Fruit fly (Drosophila melanogaster) whole organism, embryonic: ENCODE results near the gene CG1738.
A peak's percentile ranks its signal among the peaks of the same experiment; 100 is the strongest.

Experiments
- Atf3 ChIP-seq: fragments of 200-800 bp; sonication (Bioruptor generic); optimal IDR thresholded peaks from 3 replicates; lab custom pipeline; 2016; ENCODE audit warnings: missing biosample characterization, missing genetic modification characterization
- CG10565 ChIP-seq: fragments of 200-800 bp; sonication (Bioruptor generic); optimal IDR thresholded peaks from 3 replicates; lab custom pipeline; 2016; ENCODE audit warnings: missing biosample characterization, mild to moderate bottlenecking, missing genetic modification characterization
- CG10654 ChIP-seq: fragments of 200-800 bp; sonication (Bioruptor generic); optimal IDR thresholded peaks from 2 replicates; lab custom pipeline; 2016; ENCODE audit warnings: missing biosample characterization, missing genetic modification characterization
- CG11695 ChIP-seq: fragments of 200-800 bp; sonication (Bioruptor generic); IDR thresholded peaks from 3 replicates; pipeline ENCODE4 v1.3.6; 2022; ENCODE audit warnings: missing biosample characterization, missing genetic modification characterization
- CG14050 ChIP-seq: fragments of 200-800 bp; sonication (Bioruptor generic); IDR thresholded peaks from 3 replicates; pipeline ENCODE4 v1.3.6; 2022; ENCODE audit warnings: missing biosample characterization, missing genetic modification characterization
- CG15269 ChIP-seq: fragments of 200-800 bp; sonication (Bioruptor generic); optimal IDR thresholded peaks from 2 replicates; lab custom pipeline; 2018; ENCODE audit warnings: missing biosample characterization, mild to moderate bottlenecking, missing genetic modification characterization, moderate library complexity
- CG16815 ChIP-seq: fragments of 200-800 bp; sonication (Bioruptor generic); optimal IDR thresholded peaks from 3 replicates; lab custom pipeline; 2017; ENCODE audit warnings: missing biosample characterization, mild to moderate bottlenecking, missing genetic modification characterization
- CG17186 ChIP-seq: fragments of 200-800 bp; sonication (Bioruptor generic); optimal IDR thresholded peaks from 3 replicates; lab custom pipeline; 2017; ENCODE audit warnings: missing biosample characterization, missing genetic modification reagents, missing genetic modification characterization
- CG17912 ChIP-seq: fragments of 200-800 bp; sonication (Bioruptor generic); optimal IDR thresholded peaks from 2 replicates; lab custom pipeline; 2018; ENCODE audit warnings: missing biosample characterization, mild to moderate bottlenecking, missing genetic modification characterization
- CG1792 ChIP-seq: fragments of 200-800 bp; sonication (Bioruptor generic); optimal IDR thresholded peaks from 2 replicates; lab custom pipeline; 2016; ENCODE audit warnings: missing biosample characterization, missing genetic modification characterization
- CG18599 ChIP-seq: fragments of 200-800 bp; sonication (Bioruptor generic); optimal IDR thresholded peaks from 3 replicates; lab custom pipeline; 2017; ENCODE audit warnings: missing biosample characterization, missing genetic modification characterization, mild to moderate bottlenecking, moderate library complexity, missing genetic modification reagents
- CG2120 ChIP-seq: fragments of 200-800 bp; sonication (Bioruptor generic); optimal IDR thresholded peaks from 3 replicates; lab custom pipeline; 2016; ENCODE audit warnings: missing biosample characterization, missing genetic modification characterization
- CG3726 ChIP-seq: fragments of 200-800 bp; sonication (Bioruptor generic); IDR thresholded peaks from 3 replicates; pipeline ENCODE4, ENCODE4 v1.3.6; 2022; ENCODE audit warnings: missing biosample characterization, missing genetic modification characterization
- CG42726 ChIP-seq: fragments of 200-800 bp; sonication (Bioruptor generic); IDR thresholded peaks from 2 replicates; pipeline ENCODE4 v1.3.6; 2022; ENCODE audit warnings: missing biosample characterization, missing genetic modification characterization; ENCODE audit not compliant: partially characterized antibody
- CG4282 ChIP-seq: fragments of 200-800 bp; sonication (Bioruptor generic); optimal IDR thresholded peaks from 2 replicates; lab custom pipeline; 2016; ENCODE audit warnings: missing biosample characterization, missing genetic modification characterization
- CG4617 ChIP-seq: fragments of 200-800 bp; sonication (Bioruptor generic); optimal IDR thresholded peaks from 3 replicates; lab custom pipeline; 2016; ENCODE audit warnings: missing biosample characterization, missing genetic modification characterization, borderline replicate concordance
- CG8089 ChIP-seq: fragments of 200-800 bp; sonication (Bioruptor generic); optimal IDR thresholded peaks from 3 replicates; lab custom pipeline; 2016; ENCODE audit warnings: missing biosample characterization, missing genetic modification characterization
- CG8478 ChIP-seq: fragments of >200 bp; optimal IDR thresholded peaks from 2 replicates; lab custom pipeline; 2018
- CG8924 ChIP-seq: fragments of 200-800 bp; optimal IDR thresholded peaks from 3 replicates; lab custom pipeline; 2019; ENCODE audit warnings: missing biosample characterization, mild to moderate bottlenecking, missing genetic modification characterization, moderate library complexity
- CG9215 ChIP-seq: fragments of 200-800 bp; sonication (Bioruptor generic); IDR thresholded peaks from 2 replicates; pipeline ENCODE4 v1.3.6; 2022; ENCODE audit warnings: missing biosample characterization, missing genetic modification characterization
- CG9876 ChIP-seq: fragments of 200-800 bp; sonication (Bioruptor generic); optimal IDR thresholded peaks from 2 replicates; lab custom pipeline; 2016; ENCODE audit warnings: missing biosample characterization, missing genetic modification characterization
- Dbx ChIP-seq: fragments of 200-800 bp; sonication (Bioruptor generic); IDR thresholded peaks from 3 replicates; pipeline ENCODE4 v1.3.6; 2022; ENCODE audit warnings: missing biosample characterization, missing genetic modification characterization
- Dll ChIP-seq: fragments of 200-800 bp; sonication (Bioruptor generic); IDR thresholded peaks from 4 replicates; pipeline ENCODE4 v1.3.6; 2022; ENCODE audit warnings: missing biosample characterization, missing genetic modification characterization; ENCODE audit not compliant: partially characterized antibody
- Doc2 ChIP-seq: fragments of 200-800 bp; sonication (Bioruptor generic); IDR thresholded peaks from 2 replicates; pipeline ENCODE4 v1.3.6; 2022; ENCODE audit warnings: missing biosample characterization, missing genetic modification characterization
- Drgx ChIP-seq: fragments of 200-800 bp; sonication (Bioruptor generic); IDR thresholded peaks from 2 replicates; pipeline ENCODE4 v1.3.6; 2022; ENCODE audit warnings: missing biosample characterization, missing genetic modification characterization
- E2f1 ChIP-seq: fragments of 200-800 bp; sonication (Bioruptor generic); IDR thresholded peaks from 2 replicates; pipeline ENCODE4 v1.3.6; 2022; ENCODE audit warnings: missing biosample characterization, missing genetic modification characterization
- E2f2 ChIP-seq: fragments of 200-800 bp; sonication (Bioruptor generic); IDR thresholded peaks from 2 replicates; pipeline ENCODE4 v1.3.6; 2022; ENCODE audit warnings: missing biosample characterization, missing genetic modification characterization
- Jarid2 ChIP-seq: fragments of 200-800 bp; sonication (Bioruptor generic); optimal IDR thresholded peaks from 3 replicates; lab custom pipeline; 2017; ENCODE audit warnings: mild to moderate bottlenecking, missing biosample characterization, missing genetic modification reagents, missing genetic modification characterization
- Max ChIP-seq: fragments of 200-800 bp; sonication (Bioruptor generic); optimal IDR thresholded peaks from 2 replicates; lab custom pipeline; 2016; ENCODE audit warnings: missing biosample characterization, mild to moderate bottlenecking, missing genetic modification characterization
- NC2β ChIP-seq: fragments of 200-800 bp; sonication (Bioruptor generic); optimal IDR thresholded peaks from 2 replicates; lab custom pipeline; 2016; ENCODE audit warnings: missing biosample characterization, missing genetic modification characterization
- Oaz ChIP-seq: fragments of 200-800 bp; sonication (Bioruptor generic); IDR thresholded peaks from 2 replicates; pipeline ENCODE4 v1.3.6; 2022; ENCODE audit warnings: missing biosample characterization, missing genetic modification characterization
- Oli ChIP-seq: fragments of 200-800 bp; sonication (Bioruptor generic); optimal IDR thresholded peaks from 2 replicates; lab custom pipeline; 2018; ENCODE audit warnings: missing biosample characterization, mild to moderate bottlenecking, missing genetic modification characterization, moderate library complexity
- Optix ChIP-seq: fragments of 200-800 bp; sonication (Bioruptor generic); IDR thresholded peaks from 3 replicates; pipeline ENCODE4 v1.3.6; 2022; ENCODE audit warnings: missing biosample characterization, missing genetic modification characterization
- Ravus ChIP-seq: fragments of 200-800 bp; sonication (Bioruptor generic); IDR thresholded peaks from 2 replicates; pipeline ENCODE4 v1.3.6; 2022; ENCODE audit warnings: missing biosample characterization, missing genetic modification characterization
- Scr ChIP-seq: fragments of 200-800 bp; sonication (Bioruptor generic); IDR thresholded peaks from 2 replicates; pipeline ENCODE4 v1.3.6; 2022; ENCODE audit warnings: missing biosample characterization, missing genetic modification characterization; ENCODE audit not compliant: partially characterized antibody
- Ssrp ChIP-seq: fragments of 200-800 bp; sonication (Bioruptor generic); optimal IDR thresholded peaks from 2 replicates; lab custom pipeline; 2018; ENCODE audit warnings: missing biosample characterization, mild to moderate bottlenecking, missing genetic modification characterization, moderate library complexity
- al ChIP-seq: fragments of 200-800 bp; sonication (Bioruptor generic); IDR thresholded peaks from 2 replicates; pipeline ENCODE4 v1.3.6; 2022; ENCODE audit warnings: missing biosample characterization, missing genetic modification characterization
- ash1 ChIP-seq: fragments of 200-800 bp; sonication (Bioruptor generic); optimal IDR thresholded peaks from 2 replicates; lab custom pipeline; 2018; ENCODE audit warnings: missing biosample characterization, mild to moderate bottlenecking, missing genetic modification characterization
- corto ChIP-seq: fragments of 200-800 bp; sonication (Bioruptor generic); optimal IDR thresholded peaks from 2 replicates; lab custom pipeline; 2016; ENCODE audit warnings: missing biosample characterization, mild to moderate bottlenecking, missing genetic modification characterization, moderate library complexity
- da ChIP-seq: fragments of 200-800 bp; sonication (Bioruptor generic); optimal IDR thresholded peaks from 2 replicates; lab custom pipeline; 2016; ENCODE audit warnings: missing biosample characterization, missing genetic modification characterization
- dan ChIP-seq: fragments of 200-800 bp; sonication (Bioruptor generic); IDR thresholded peaks from 2 replicates; pipeline ENCODE4 v1.3.6; 2022; ENCODE audit warnings: missing biosample characterization, missing genetic modification characterization
- dati ChIP-seq: fragments of 200-800 bp; sonication (Bioruptor generic); IDR thresholded peaks from 2 replicates; pipeline ENCODE4 v1.3.6; 2022; ENCODE audit warnings: missing biosample characterization, missing genetic modification characterization
- dysf ChIP-seq: fragments of 200-800 bp; sonication (Bioruptor generic); IDR thresholded peaks from 3 replicates; pipeline ENCODE4 v1.3.6; 2022; ENCODE audit warnings: missing biosample characterization, missing genetic modification characterization
- exex ChIP-seq: fragments of 200-800 bp; sonication (Bioruptor generic); optimal IDR thresholded peaks from 4 replicates; lab custom pipeline; 2018; ENCODE audit warnings: missing biosample characterization, mild to moderate bottlenecking, missing genetic modification characterization, moderate library complexity
- fd102C ChIP-seq: fragments of 200-800 bp; sonication (Bioruptor generic); optimal IDR thresholded peaks from 2 replicates; lab custom pipeline; 2018; ENCODE audit warnings: missing biosample characterization, mild to moderate bottlenecking, missing genetic modification characterization, moderate library complexity
- inv ChIP-seq: fragments of 200-800 bp; sonication (Bioruptor generic); IDR thresholded peaks from 2 replicates; pipeline ENCODE4 v1.3.6; 2022; ENCODE audit warnings: missing biosample characterization, missing genetic modification characterization; ENCODE audit not compliant: partially characterized antibody
- knrl ChIP-seq: fragments of 200-800 bp; sonication (Bioruptor generic); IDR thresholded peaks from 3 replicates; pipeline ENCODE4 v1.3.6; 2022; ENCODE audit warnings: missing biosample characterization, missing genetic modification characterization; ENCODE audit not compliant: partially characterized antibody
- scrt ChIP-seq: fragments of 200-800 bp; sonication (Bioruptor generic); optimal IDR thresholded peaks from 2 replicates; lab custom pipeline; 2018; ENCODE audit warnings: missing biosample characterization, mild to moderate bottlenecking, missing genetic modification characterization, moderate library complexity
- usp ChIP-seq: fragments of >200 bp; optimal IDR thresholded peaks from 2 replicates; lab custom pipeline; 2017; ENCODE audit warnings: missing biosample characterization, missing genetic modification characterization
- vnd ChIP-seq: fragments of 200-800 bp; sonication (Bioruptor generic); IDR thresholded peaks from 3 replicates; pipeline ENCODE4 v1.3.6; 2022; ENCODE audit warnings: missing biosample characterization, missing genetic modification characterization; ENCODE audit not compliant: partially characterized antibody

Gene CG1738

dm6 chrX:11390625-11391363 lies 41.9 kb downstream of the CG1738 start (continued):
- TF ChIP-seq Scr (GFP tag; lab: Robert Waterston, UW) (no peak), CG16815 (GFP tag; lab: Kevin White, UChicago) (peak; percentile 66), al (GFP tag; lab: Robert Waterston, UW) (peak; percentile 85), dati (GFP tag; lab: Robert Waterston, UW) (peak; percentile 65; the same call in 1 of the 2 replicates), CG15269 (tag; lab: Kevin White, UChicago) (peak; percentile 81), NC2β (GFP tag; lab: Kevin White, UChicago) (peak; percentile 72), CG2120 (GFP tag; lab: Kevin White, UChicago) (peak; percentile 92), scrt (GFP tag; lab: Kevin White, UChicago) (peak; percentile 39), knrl (GFP tag; lab: Robert Waterston, UW) (no peak), CG18599 (peak; percentile 84), CG11695 (GFP tag; lab: Robert Waterston, UW) (peak; percentile 72), inv (GFP tag; lab: Robert Waterston, UW) (no peak), CG14050 (GFP tag; lab: Robert Waterston, UW) (peak; percentile 75), CG9215 (peak; percentile 68), ash1 (peak; percentile 39), Doc2 (GFP tag; lab: Robert Waterston, UW) (peak; percentile 66), Optix (GFP tag; lab: Robert Waterston, UW) (peak; percentile 81), CG17186 (GFP tag; lab: Kevin White, UChicago) (no peak), fd102C (GFP tag; lab: Kevin White, UChicago) (no peak), Jarid2 (GFP tag; lab: Kevin White, UChicago) (peak; percentile 24), E2f2 (GFP tag; lab: Robert Waterston, UW) (peak; percentile 59), Drgx (GFP tag; lab: Robert Waterston, UW) (peak; percentile 91), E2f1 (peak; percentile 81), usp (GFP tag; lab: Kevin White, UChicago) (no peak), Max (peak; percentile 66), vnd (no peak), Oli (tag; lab: Kevin White, UChicago) (peak; percentile 81), CG10565 (no peak), da (GFP tag; lab: Kevin White, UChicago) (peak; percentile 50), CG4617 (GFP tag; lab: Kevin White, UChicago) (peak; percentile 55), CG42726 (GFP tag; lab: Robert Waterston, UW) (no peak), dan (GFP tag; lab: Robert Waterston, UW) (peak; percentile 60; the same call in 1 of the 2 replicates), Ssrp (tag; lab: Kevin White, UChicago) (peak; percentile 62), Ravus (GFP tag; lab: Robert Waterston, UW) (peak; percentile 46), CG1792 (GFP tag; lab: Kevin White, UChicago) (peak; percentile 70), Atf3 (peak; percentile 57), CG3726 (GFP tag; lab: Robert Waterston, UW) (peak; percentile 79; the same call in 2 of the 3 replicates), CG8089 (peak; percentile 58), CG4282 (GFP tag; lab: Kevin White, UChicago) (peak; percentile 25), exex (tag; lab: Kevin White, UChicago) (peak; percentile 19), CG8924 (tag; lab: Kevin White, UChicago) (peak; percentile 70), dysf (GFP tag; lab: Robert Waterston, UW) (peak; percentile 90), Oaz (peak; percentile 63), CG8478 (lab: Kevin White, UChicago) (no peak), CG10654 (peak; percentile 70), Dbx (GFP tag; lab: Robert Waterston, UW) (peak; percentile 88), CG9876 (peak; percentile 46), corto (GFP tag; lab: Kevin White, UChicago) (no peak), Dll (GFP tag; lab: Robert Waterston, UW) (no peak), CG17912 (GFP tag; lab: Kevin White, UChicago) (no peak)
